Fruit fly (Drosophila melanogaster) S2 (cell line): ENCODE results near the gene sll.
A peak's percentile ranks its signal among the peaks of the same experiment; 100 is the strongest.

Experiments used
- CG8478 ChIP-seq: fragments of >200 bp; optimal IDR thresholded peaks from 2 replicates; lab custom pipeline; 2018
- CTCF ChIP-seq, 2 experiments: fragments of >200 bp; optimal IDR thresholded peaks; 2 replicates each; lab custom pipeline; 2018

Gene sll

DNA sequence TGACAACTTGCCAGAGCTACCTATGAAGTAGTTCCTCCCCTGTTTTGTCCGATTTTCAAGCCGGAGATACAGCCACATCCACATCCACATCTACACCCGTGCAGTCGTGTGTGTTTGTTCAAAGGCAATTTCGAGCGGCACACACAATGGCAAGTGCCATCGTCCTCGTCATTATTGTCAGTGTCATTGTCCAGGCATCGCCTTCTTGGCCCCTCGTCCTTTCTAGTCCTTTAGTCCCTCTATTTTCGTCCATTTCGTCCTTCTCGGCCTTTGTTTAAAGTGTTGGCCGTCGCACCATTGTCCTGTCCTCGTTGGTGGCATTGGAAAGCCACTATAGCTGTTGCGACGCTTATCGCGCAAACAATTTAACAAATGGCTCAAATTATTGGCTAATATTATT lies 2.9 kb upstream of the sll start:
- TF ChIP-seq CTCF (optimal IDR thresholded peaks at IDR 0.05; lab: Kevin White, UChicago) (no peak), CG8478 (lab: Kevin White, UChicago) (no peak)

DNA sequence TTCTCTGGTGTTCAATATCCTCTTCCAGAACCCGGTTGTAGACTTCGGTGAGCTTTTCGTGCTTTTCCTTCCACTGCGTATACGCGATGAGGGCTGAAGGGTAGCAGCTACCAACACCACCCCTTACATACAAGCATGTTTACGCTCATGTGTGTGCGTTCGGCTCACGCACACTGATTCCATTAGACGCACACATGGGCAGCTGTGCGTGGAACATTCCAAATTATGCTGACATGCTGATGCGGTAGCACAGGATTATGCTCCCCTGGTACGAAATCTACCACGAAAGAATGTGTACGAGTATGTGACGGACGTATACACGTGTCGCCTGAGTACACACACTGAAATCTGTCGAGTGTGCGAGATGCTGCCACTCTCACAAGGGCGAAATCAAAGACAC lies 2.2 kb upstream of the sll start:
- TF ChIP-seq CG8478 (lab: Kevin White, UChicago), result no peak
- TF ChIP-seq CTCF (optimal IDR thresholded peaks at IDR 0.05; lab: Kevin White, UChicago), result peak in 1 of 2 experiments; percentile 23

- TF ChIP-seq CG8478 (lab: Kevin White, UChicago) (no peak), CTCF (optimal IDR thresholded peaks at IDR 0.05; lab: Kevin White, UChicago) (no peak)
Observed at dm6 chr3R:17604198-17604879, 1.6 kb upstream of the sll start.

dm6 chr3R:17604880-17605667 lies 832 bp upstream of the sll start:
- TF ChIP-seq CTCF (optimal IDR thresholded peaks at IDR 0.05; lab: Kevin White, UChicago) (no peak), CG8478 (lab: Kevin White, UChicago) (no peak)

- TF ChIP-seq CG8478 (lab: Kevin White, UChicago) (no peak), CTCF (optimal IDR thresholded peaks at IDR 0.05; lab: Kevin White, UChicago) (no peak)
Observed at dm6 chr3R:17609059-17609458, 3.2 kb downstream of the sll start, which contains the start of gene CG14329. Gene CG14329 (plus strand): TSS chr3R:17609359.

DNA sequence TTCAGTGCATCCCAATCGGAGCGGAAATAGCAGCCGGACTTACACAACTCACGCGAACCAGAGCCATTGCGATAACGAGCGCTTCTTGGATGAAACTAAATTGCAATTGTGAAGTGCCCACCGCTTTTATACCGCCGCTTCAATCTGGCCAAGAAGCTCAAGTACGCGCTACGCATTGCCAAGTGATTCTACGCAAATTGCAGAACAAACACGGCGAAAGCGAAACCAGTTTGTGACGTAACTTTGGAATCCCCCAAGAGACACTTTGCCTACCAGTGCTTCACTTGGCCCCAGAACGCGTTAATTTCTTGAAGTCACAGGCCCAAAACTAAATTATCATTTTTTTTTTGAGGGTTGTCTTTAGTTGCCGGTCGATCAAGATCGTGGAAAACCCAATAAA lies 5.5 kb downstream of the sll start, which contains the start of gene Edg91:
Gene Edg91, minus strand, starts transcription at position 101 of the 400 bp plus-strand sequence.
- TF ChIP-seq CTCF (optimal IDR thresholded peaks at IDR 0.05; lab: Kevin White, UChicago) (no peak), CG8478 (lab: Kevin White, UChicago) (no peak)

dm6 chr3R:17611836-17612235 lies 5.9 kb downstream of the sll start:
- TF ChIP-seq CG8478 (lab: Kevin White, UChicago), result no peak
- TF ChIP-seq CTCF (optimal IDR thresholded peaks at IDR 0.05; lab: Kevin White, UChicago), result no peak

dm6 chr3R:17612587-17612986 lies 6.7 kb downstream of the sll start, which contains the start of gene CG34281:
Gene CG34281 (plus strand): TSS chr3R:17612887.
- TF ChIP-seq CG8478 (lab: Kevin White, UChicago), result no peak
- TF ChIP-seq CTCF (optimal IDR thresholded peaks at IDR 0.05; lab: Kevin White, UChicago), result no peak

dm6 chr3R:17613549-17613948 lies 7.6 kb downstream of the sll start, which contains the start of gene CG14327:
Gene CG14327 (plus strand): TSS chr3R:17613709.
- TF ChIP-seq CG8478 (lab: Kevin White, UChicago), result no peak
- TF ChIP-seq CTCF (optimal IDR thresholded peaks at IDR 0.05; lab: Kevin White, UChicago), result no peak

dm6 chr3R:17615076-17615475 lies 9.2 kb downstream of the sll start:
- TF ChIP-seq CTCF (optimal IDR thresholded peaks at IDR 0.05; lab: Kevin White, UChicago) (peak; percentile 63 to 64), CG8478 (lab: Kevin White, UChicago) (no peak)

DNA sequence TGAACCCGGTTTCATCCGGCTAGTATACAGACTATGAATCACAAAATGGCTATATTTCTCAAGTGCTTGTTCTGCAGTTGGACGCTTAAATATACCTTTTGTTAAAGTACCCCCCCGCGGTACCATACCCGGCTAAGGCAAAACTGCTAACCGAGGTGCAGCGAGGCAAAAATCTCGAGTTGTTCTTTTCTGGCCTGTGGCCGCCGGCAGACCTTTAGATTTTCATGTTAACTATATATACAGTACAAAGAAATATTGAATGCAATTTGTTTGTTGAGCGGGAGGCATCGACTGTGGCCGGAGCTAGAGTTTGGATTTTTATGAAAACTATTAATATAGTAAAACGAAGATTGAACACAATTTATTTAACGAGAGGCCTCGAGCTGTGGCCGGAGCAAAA lies 9.8 kb downstream of the sll start:
- TF ChIP-seq CG8478 (lab: Kevin White, UChicago), result no peak
- no peak for TF ChIP-seq CTCF (optimal IDR thresholded peaks at IDR 0.05; lab: Kevin White, UChicago)

- TF ChIP-seq CG8478 (lab: Kevin White, UChicago), result no peak
- peak; percentile 69 to 89 for TF ChIP-seq CTCF (optimal IDR thresholded peaks at IDR 0.05; lab: Kevin White, UChicago)
Observed at dm6 chr3R:17616541-17616940, 10.6 kb downstream of the sll start.

DNA sequence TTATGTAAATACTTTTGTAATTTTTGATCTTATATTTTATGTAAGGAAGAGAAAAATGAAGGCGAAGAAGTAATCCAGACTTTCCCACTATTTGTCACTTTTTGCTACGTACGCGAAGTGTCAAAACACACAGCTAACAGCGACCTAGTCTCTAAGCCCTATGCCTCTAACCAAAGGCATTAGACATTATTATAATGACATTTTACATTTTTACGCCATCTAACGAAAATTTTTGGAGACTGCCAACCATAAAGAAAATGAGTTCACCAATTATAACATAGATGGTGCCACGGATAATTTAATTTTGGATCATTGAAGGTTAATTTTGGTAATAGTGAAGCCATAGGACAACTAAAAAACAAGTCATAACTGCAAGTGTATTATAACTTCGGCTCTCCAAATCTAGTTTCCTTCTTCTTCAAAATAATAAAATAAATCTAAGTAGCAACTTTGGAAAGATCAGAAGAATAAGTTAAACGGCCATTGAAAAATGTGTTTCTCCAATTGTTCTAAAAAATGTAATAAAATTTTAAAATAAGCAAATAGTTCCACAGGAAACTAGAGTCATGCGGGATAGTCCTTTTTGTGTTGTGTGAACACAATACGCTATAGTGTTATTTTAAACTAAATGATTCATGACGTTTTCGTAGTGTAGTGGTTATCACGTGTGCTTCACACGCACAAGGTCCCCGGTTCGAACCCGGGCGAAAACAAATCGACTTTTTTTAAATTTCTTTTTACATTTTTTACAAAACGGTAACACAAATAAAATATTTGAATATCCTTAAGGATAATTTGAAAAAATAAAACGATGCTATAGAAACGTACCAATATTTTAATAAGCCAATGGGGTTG lies 11.4 kb downstream of the sll start:
- TF ChIP-seq CTCF (optimal IDR thresholded peaks at IDR 0.05; lab: Kevin White, UChicago) (peak; percentile 95), CG8478 (lab: Kevin White, UChicago) (no peak)

dm6 chr3R:17617976-17618308 lies 12.0 kb downstream of the sll start:
- no peak for TF ChIP-seq CG8478 (lab: Kevin White, UChicago)
- TF ChIP-seq CTCF (optimal IDR thresholded peaks at IDR 0.05; lab: Kevin White, UChicago), result no peak
